Fruit fly (Drosophila melanogaster) whole organism, embryonic: ENCODE measurements around the gene Wnt6.
A peak's percentile ranks its signal among the peaks of the same experiment; 100 is the strongest.

ENCODE experiments used
- Atf3 ChIP-seq: fragments of 200-800 bp; sonication (Bioruptor generic); optimal IDR thresholded peaks from 3 replicates; lab custom pipeline; 2016; ENCODE audit warnings: missing biosample characterization, missing genetic modification characterization
- CG10543 ChIP-seq: fragments of 200-800 bp; sonication (Bioruptor generic); optimal IDR thresholded peaks from 3 replicates; lab custom pipeline; 2017; ENCODE audit warnings: missing biosample characterization, mild to moderate bottlenecking, missing genetic modification characterization, moderate library complexity
- CG11456 ChIP-seq: fragments of 200-800 bp; sonication (Bioruptor generic); IDR thresholded peaks from 3 replicates; pipeline ENCODE4 v1.3.6; 2022; ENCODE audit warnings: missing biosample characterization, missing genetic modification characterization
- CG11695 ChIP-seq: fragments of 200-800 bp; sonication (Bioruptor generic); IDR thresholded peaks from 3 replicates; pipeline ENCODE4 v1.3.6; 2022; ENCODE audit warnings: missing biosample characterization, missing genetic modification characterization
- CG13123 ChIP-seq: fragments of 200-800 bp; sonication (Bioruptor generic); optimal IDR thresholded peaks from 2 replicates; lab custom pipeline; 2016; ENCODE audit warnings: missing biosample characterization, missing genetic modification characterization
- CG14860 ChIP-seq: fragments of 200-800 bp; sonication (Bioruptor generic); IDR thresholded peaks from 3 replicates; pipeline ENCODE4 v1.3.6; 2022; ENCODE audit warnings: missing biosample characterization, missing genetic modification characterization; ENCODE audit not compliant: partially characterized antibody
- CG1602 ChIP-seq: fragments of 200-800 bp; sonication (Bioruptor generic); optimal IDR thresholded peaks from 3 replicates; lab custom pipeline; 2016; ENCODE audit warnings: missing biosample characterization, missing genetic modification characterization
- CG1603 ChIP-seq: fragments of 200-800 bp; sonication (Bioruptor generic); optimal IDR thresholded peaks from 2 replicates; lab custom pipeline; 2019; ENCODE audit warnings: missing biosample characterization, mild to moderate bottlenecking, missing genetic modification characterization, moderate library complexity
- CG16815 ChIP-seq: fragments of 200-800 bp; sonication (Bioruptor generic); optimal IDR thresholded peaks from 3 replicates; lab custom pipeline; 2017; ENCODE audit warnings: missing biosample characterization, mild to moderate bottlenecking, missing genetic modification characterization
- CG2875 ChIP-seq: fragments of 200-800 bp; sonication (Bioruptor generic); optimal IDR thresholded peaks from 2 replicates; lab custom pipeline; 2017; ENCODE audit warnings: missing biosample characterization, mild to moderate bottlenecking, missing genetic modification characterization, missing genetic modification reagents
- CG32767 ChIP-seq: fragments of 200-800 bp; sonication (Bioruptor generic); IDR thresholded peaks from 2 replicates; pipeline ENCODE4 v1.3.6; 2022; ENCODE audit warnings: missing biosample characterization, missing genetic modification characterization
- CG33557 ChIP-seq: fragments of 200-800 bp; sonication (Bioruptor generic); optimal IDR thresholded peaks from 2 replicates; lab custom pipeline; 2019; ENCODE audit warnings: missing biosample characterization, mild to moderate bottlenecking, missing genetic modification characterization, moderate library complexity
- CG4404 ChIP-seq: fragments of 200-800 bp; sonication (Bioruptor generic); IDR thresholded peaks from 2 replicates; pipeline ENCODE4 v1.3.6; 2022; ENCODE audit warnings: missing biosample characterization, missing genetic modification characterization
- Deaf1 ChIP-seq: fragments of 200-800 bp; optimal IDR thresholded peaks from 3 replicates; lab custom pipeline; 2019; ENCODE audit warnings: missing biosample characterization, mild to moderate bottlenecking, missing genetic modification characterization, moderate library complexity
- Drgx ChIP-seq: fragments of 200-800 bp; sonication (Bioruptor generic); IDR thresholded peaks from 2 replicates; pipeline ENCODE4 v1.3.6; 2022; ENCODE audit warnings: missing biosample characterization, missing genetic modification characterization
- ERR ChIP-seq: fragments of 200-800 bp; sonication (Bioruptor generic); optimal IDR thresholded peaks from 2 replicates; lab custom pipeline; 2016; ENCODE audit warnings: missing biosample characterization, missing genetic modification characterization
- Ets65A ChIP-seq: fragments of 200-800 bp; sonication (Bioruptor generic); peaks from one replicate; lab custom pipeline; 2016; ENCODE audit warnings: missing biosample characterization, missing genetic modification characterization
- H15 ChIP-seq: fragments of 200-800 bp; sonication (Bioruptor generic); IDR thresholded peaks from 3 replicates; pipeline ENCODE4 v1.3.6; 2022; ENCODE audit warnings: missing biosample characterization, missing genetic modification characterization
- Med ChIP-seq: fragments of 200-800 bp; sonication (Bioruptor generic); peaks from one replicate; lab custom pipeline; 2016; ENCODE audit warnings: missing biosample characterization, missing genetic modification characterization, mild to moderate bottlenecking, inconsistent platforms, moderate library complexity
- Neu2 ChIP-seq: fragments of 200-800 bp; sonication (Bioruptor generic); optimal IDR thresholded peaks from 3 replicates; lab custom pipeline; 2016; ENCODE audit warnings: missing biosample characterization, missing genetic modification characterization, borderline replicate concordance
- Nf-YC ChIP-seq: fragments of 200-800 bp; optimal IDR thresholded peaks from 3 replicates; lab custom pipeline; 2019; ENCODE audit warnings: missing biosample characterization, mild to moderate bottlenecking, missing genetic modification characterization, moderate library complexity
- Ravus ChIP-seq: fragments of 200-800 bp; sonication (Bioruptor generic); IDR thresholded peaks from 2 replicates; pipeline ENCODE4 v1.3.6; 2022; ENCODE audit warnings: missing biosample characterization, missing genetic modification characterization
- Xbp1 ChIP-seq: fragments of 200-800 bp; sonication (Bioruptor generic); optimal IDR thresholded peaks from 3 replicates; lab custom pipeline; 2016; ENCODE audit warnings: missing biosample characterization, mild to moderate bottlenecking, missing genetic modification characterization
- Xrp1 ChIP-seq: fragments of 200-800 bp; sonication (Bioruptor generic); IDR thresholded peaks from 2 replicates; pipeline ENCODE4 v1.3.6; 2022; ENCODE audit warnings: missing biosample characterization, missing genetic modification characterization
- bcd ChIP-seq: fragments of 200-800 bp; sonication (Bioruptor generic); optimal IDR thresholded peaks from 2 replicates; lab custom pipeline; 2017; ENCODE audit warnings: missing biosample characterization, mild to moderate bottlenecking, missing genetic modification characterization
- bsh ChIP-seq, 2 experiments: fragments of 200-800 bp; sonication (Bioruptor generic); optimal IDR thresholded peaks; 2 replicates each; lab custom pipeline; 2017 to 2018; ENCODE audit warnings: mild to moderate bottlenecking in 2 of 2, missing biosample characterization in 2 of 2, missing genetic modification characterization in 2 of 2, moderate library complexity in 1 of 2
- cg ChIP-seq: fragments of 200-800 bp; sonication (Bioruptor generic); optimal IDR thresholded peaks from 3 replicates; lab custom pipeline; 2019; ENCODE audit warnings: missing biosample characterization, mild to moderate bottlenecking, missing genetic modification characterization, moderate library complexity
- corto ChIP-seq: fragments of 200-800 bp; sonication (Bioruptor generic); optimal IDR thresholded peaks from 2 replicates; lab custom pipeline; 2016; ENCODE audit warnings: missing biosample characterization, mild to moderate bottlenecking, missing genetic modification characterization, moderate library complexity
- crp ChIP-seq, 2 experiments: fragments of 200-800 bp; sonication (Bioruptor generic); optimal IDR thresholded peaks; 2 replicates in 1 of 2; 3 replicates in 1 of 2; lab custom pipeline; 2017; ENCODE audit warnings: missing biosample characterization in 2 of 2, missing genetic modification characterization in 2 of 2, mild to moderate bottlenecking in 1 of 2, moderate library complexity in 1 of 2
- dati ChIP-seq: fragments of 200-800 bp; sonication (Bioruptor generic); IDR thresholded peaks from 2 replicates; pipeline ENCODE4 v1.3.6; 2022; ENCODE audit warnings: missing biosample characterization, missing genetic modification characterization
- dmrt11E ChIP-seq: fragments of 200-800 bp; sonication (Bioruptor generic); optimal IDR thresholded peaks from 3 replicates; lab custom pipeline; 2018; ENCODE audit warnings: missing biosample characterization, mild to moderate bottlenecking, missing genetic modification characterization, moderate library complexity
- emc ChIP-seq: fragments of 200-800 bp; sonication (Bioruptor generic); optimal IDR thresholded peaks from 2 replicates; lab custom pipeline; 2016; ENCODE audit warnings: missing biosample characterization, missing genetic modification characterization
- ewg ChIP-seq: fragments of 200-800 bp; sonication (Bioruptor generic); optimal IDR thresholded peaks from 3 replicates; lab custom pipeline; 2017; ENCODE audit warnings: mild to moderate bottlenecking, missing biosample characterization, missing genetic modification reagents, missing genetic modification characterization
- fd96Cb ChIP-seq: fragments of 200-800 bp; sonication (Bioruptor generic); optimal IDR thresholded peaks from 2 replicates; lab custom pipeline; 2018; ENCODE audit warnings: missing biosample characterization, mild to moderate bottlenecking, missing genetic modification characterization, moderate library complexity
- hkb ChIP-seq, 2 experiments: fragments of 200-800 bp in 1 of 2; fragments of >200 bp in 1 of 2; sonication (Bioruptor generic) in 1 of 2; IDR thresholded peaks in 1 of 2; optimal IDR thresholded peaks in 1 of 2; 2 replicates each; pipeline versions ENCODE4 v1.3.6 to Lab custom; 2017 to 2022; ENCODE audit warnings: missing biosample characterization in 1 of 2, missing genetic modification characterization in 1 of 2
- lbe ChIP-seq: fragments of 200-800 bp; sonication (Bioruptor generic); optimal IDR thresholded peaks from 2 replicates; lab custom pipeline; 2016; ENCODE audit warnings: missing biosample characterization, mild to moderate bottlenecking, missing genetic modification characterization
- nom ChIP-seq: fragments of 200-800 bp; sonication (Bioruptor generic); optimal IDR thresholded peaks from 2 replicates; lab custom pipeline; 2017; ENCODE audit warnings: missing biosample characterization, missing genetic modification characterization, mild to moderate bottlenecking, moderate library complexity, missing genetic modification reagents
- peb ChIP-seq: fragments of 200-800 bp; sonication (Bioruptor generic); IDR thresholded peaks from 2 replicates; pipeline ENCODE4 v1.3.6; 2022; ENCODE audit warnings: missing biosample characterization, missing genetic modification characterization
- prd ChIP-seq, 3 experiments: fragments of >200 bp in 2 of 3; fragments of 200-800 bp in 1 of 3; sonication (Bioruptor generic) in 1 of 3; optimal IDR thresholded peaks in 2 of 3; IDR thresholded peaks in 1 of 3; 2 replicates in 2 of 3; 3 replicates in 1 of 3; pipeline versions ENCODE4 v1.3.6 to Lab custom; 2017 to 2022; ENCODE audit warnings: missing biosample characterization in 1 of 3, missing genetic modification characterization in 1 of 3
- sens ChIP-seq: fragments of 200-800 bp; sonication (Bioruptor generic); peaks from one replicate; lab custom pipeline; 2016; ENCODE audit warnings: missing biosample characterization, missing genetic modification characterization
- sisA ChIP-seq: fragments of 200-800 bp; sonication (Bioruptor generic); IDR thresholded peaks from 2 replicates; pipeline ENCODE4 v1.3.6; 2022; ENCODE audit warnings: missing biosample characterization, missing genetic modification characterization

Wnt6 gene

DNA sequence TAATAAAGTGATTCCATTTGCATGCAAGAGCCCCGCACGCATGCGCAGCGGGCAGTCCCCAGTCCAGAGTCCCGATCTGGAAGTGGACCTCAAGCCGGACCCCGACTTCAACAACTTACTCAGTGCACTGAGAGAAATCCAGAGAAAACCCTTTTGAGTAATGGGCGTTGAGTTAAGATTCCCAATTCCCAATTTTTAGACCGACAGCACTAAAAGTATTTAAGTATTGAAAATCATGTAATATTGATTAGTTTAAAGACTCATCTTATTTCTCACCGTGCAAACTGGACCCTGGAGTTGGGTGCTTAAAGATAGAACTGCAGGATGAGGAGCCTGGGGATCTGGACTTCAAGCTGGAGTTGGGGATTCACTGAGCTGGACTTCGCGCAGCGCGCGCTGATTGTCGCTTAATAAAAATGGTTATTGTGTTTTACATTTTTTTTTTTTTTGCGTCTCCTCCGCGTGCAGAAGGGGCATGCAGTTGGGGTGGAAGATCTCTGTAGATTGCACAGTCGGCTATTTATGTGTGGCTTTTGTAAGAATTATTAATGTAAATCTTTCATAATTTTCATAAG, 24.6 kb downstream of the Wnt6 start:
- TF ChIP-seq sisA (GFP tag; lab: Robert Waterston, UW) = 0 out of 2 replicates have a peak, but pooled peaks have one; percentile 25
- no peak for TF ChIP-seq bcd
- TF ChIP-seq Ets65A (GFP tag; lab: Kevin White, UChicago) = peak; percentile 89
- peak; percentile 71 for TF ChIP-seq Drgx
- 0 out of 2 replicates have a peak, but pooled peaks have one; percentile 27 for TF ChIP-seq CG4404 (GFP tag; lab: Robert Waterston, UW)
- 0 out of 3 replicates have a peak, but pooled peaks have one; percentile 18 for TF ChIP-seq CG14860
- TF ChIP-seq sens = peak; percentile 41
- TF ChIP-seq Xrp1 (GFP tag; lab: Robert Waterston, UW) = peak; percentile 55; the same call in 1 of the 2 replicates
- peak; percentile 12 for TF ChIP-seq CG16815
- peak in 1 of 2 experiments; percentile 89 for TF ChIP-seq bsh (GFP tag; optimal IDR thresholded peaks at IDR 0.05; lab: Kevin White, UChicago)
- TF ChIP-seq prd (optimal IDR thresholded peaks at IDR 0.05; lab: Kevin White, UChicago) = no peak
- peak; percentile 23; the same call in 1 of the 3 replicates for TF ChIP-seq prd (GFP tag; IDR thresholded peaks at IDR 0.05; lab: Robert Waterston, UW)
- TF ChIP-seq Med (GFP tag; lab: Kevin White, UChicago) = no peak
- no peak for TF ChIP-seq Ravus (GFP tag; lab: Robert Waterston, UW)
- TF ChIP-seq CG13123 (GFP tag; lab: Kevin White, UChicago) = no peak
- TF ChIP-seq dmrt11E (tag; lab: Kevin White, UChicago) = peak; percentile 51
- no peak for TF ChIP-seq CG33557 (GFP tag; lab: Kevin White, UChicago)
- TF ChIP-seq lbe (GFP tag; lab: Kevin White, UChicago) = peak; percentile 89
- TF ChIP-seq H15 = no peak
- no peak for TF ChIP-seq ERR (GFP tag; lab: Kevin White, UChicago)
- TF ChIP-seq fd96Cb (tag; lab: Kevin White, UChicago) = no peak
- peak; percentile 17 for TF ChIP-seq CG1603 (tag; lab: Kevin White, UChicago)
- TF ChIP-seq CG11695 (GFP tag; lab: Robert Waterston, UW) = no peak
- 0 out of 2 replicates have a peak, but pooled peaks have one; percentile 11 for TF ChIP-seq dati (GFP tag; lab: Robert Waterston, UW)
- TF ChIP-seq nom = peak; percentile 97
- peak; percentile 89 for TF ChIP-seq corto (GFP tag; lab: Kevin White, UChicago)

DNA sequence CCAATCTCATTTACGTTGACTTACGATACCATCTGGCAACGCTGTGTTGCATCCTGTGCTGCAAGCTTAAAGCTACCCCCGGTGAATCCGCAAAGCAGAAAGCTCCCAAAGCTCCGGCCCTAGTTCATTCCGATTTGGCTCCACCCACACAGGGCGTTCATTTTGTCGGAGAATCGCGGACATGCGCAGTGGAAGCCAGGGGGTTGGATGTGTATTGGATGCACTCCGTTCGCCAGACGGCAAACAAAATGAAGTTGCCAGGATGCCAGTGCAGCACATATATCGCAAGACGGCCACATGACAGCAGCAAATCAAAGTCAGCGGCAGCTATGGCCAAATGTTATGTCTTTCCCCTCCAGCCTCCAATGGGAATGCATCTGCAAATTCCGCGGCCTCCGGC, 25.3 kb downstream of the Wnt6 start:
- no peak for TF ChIP-seq Xbp1 (GFP tag; lab: Kevin White, UChicago)
- TF ChIP-seq crp (GFP tag; optimal IDR thresholded peaks at IDR 0.05; lab: Kevin White, UChicago) = no peak
- TF ChIP-seq Deaf1 = peak; percentile 6
- TF ChIP-seq Nf-YC = peak; percentile 74
- no peak for TF ChIP-seq emc (GFP tag; lab: Kevin White, UChicago)
- no peak for TF ChIP-seq CG32767
- TF ChIP-seq ewg (GFP tag; lab: Kevin White, UChicago) = peak; percentile 78
- TF ChIP-seq Atf3 (GFP tag; lab: Kevin White, UChicago) = no peak
- no peak for TF ChIP-seq CG10543 (GFP tag; lab: Kevin White, UChicago)
- no peak for TF ChIP-seq CG2875 (GFP tag; lab: Kevin White, UChicago)

DNA sequence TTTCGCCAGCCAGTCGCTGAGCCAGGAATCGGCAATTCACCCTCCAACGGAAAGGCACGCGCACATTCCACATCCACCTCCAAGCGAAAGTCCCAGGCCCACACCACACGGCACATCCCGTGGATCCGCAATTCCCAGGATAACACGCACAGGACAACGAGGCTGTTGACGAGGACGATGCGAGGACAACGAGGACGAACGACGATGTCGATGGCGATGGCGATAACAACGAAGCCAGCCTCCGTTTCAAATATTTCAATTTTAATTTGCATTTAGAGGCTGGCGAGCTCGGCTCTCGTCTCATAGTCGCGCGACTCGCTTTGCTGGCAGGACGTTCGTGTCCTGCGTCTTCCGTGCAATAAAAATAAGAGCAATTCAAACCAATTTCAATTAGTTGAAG, 29.6 kb downstream of the Wnt6 start, which contains the start of gene Wnt10:
Gene Wnt10, plus strand, starts transcription at position 301 of the 400 bp plus-strand sequence.
- TF ChIP-seq cg (GFP tag; lab: Kevin White, UChicago) (no peak), Neu2 (GFP tag; lab: Kevin White, UChicago) (no peak), CG1602 (GFP tag; lab: Kevin White, UChicago) (no peak), hkb (optimal IDR thresholded peaks at IDR 0.05; lab: Kevin White, UChicago) (no peak), hkb (GFP tag; IDR thresholded peaks at IDR 0.05; lab: Robert Waterston, UW) (no peak), peb (GFP tag; lab: Robert Waterston, UW) (no peak), CG11456 (GFP tag; lab: Robert Waterston, UW) (no peak), Deaf1 (peak; percentile 83)
- TF ChIP-seq, all 482 proteins: peak for 1
